Fruit fly (Drosophila melanogaster): ENCODE data around the gene cdi.

DNA sequence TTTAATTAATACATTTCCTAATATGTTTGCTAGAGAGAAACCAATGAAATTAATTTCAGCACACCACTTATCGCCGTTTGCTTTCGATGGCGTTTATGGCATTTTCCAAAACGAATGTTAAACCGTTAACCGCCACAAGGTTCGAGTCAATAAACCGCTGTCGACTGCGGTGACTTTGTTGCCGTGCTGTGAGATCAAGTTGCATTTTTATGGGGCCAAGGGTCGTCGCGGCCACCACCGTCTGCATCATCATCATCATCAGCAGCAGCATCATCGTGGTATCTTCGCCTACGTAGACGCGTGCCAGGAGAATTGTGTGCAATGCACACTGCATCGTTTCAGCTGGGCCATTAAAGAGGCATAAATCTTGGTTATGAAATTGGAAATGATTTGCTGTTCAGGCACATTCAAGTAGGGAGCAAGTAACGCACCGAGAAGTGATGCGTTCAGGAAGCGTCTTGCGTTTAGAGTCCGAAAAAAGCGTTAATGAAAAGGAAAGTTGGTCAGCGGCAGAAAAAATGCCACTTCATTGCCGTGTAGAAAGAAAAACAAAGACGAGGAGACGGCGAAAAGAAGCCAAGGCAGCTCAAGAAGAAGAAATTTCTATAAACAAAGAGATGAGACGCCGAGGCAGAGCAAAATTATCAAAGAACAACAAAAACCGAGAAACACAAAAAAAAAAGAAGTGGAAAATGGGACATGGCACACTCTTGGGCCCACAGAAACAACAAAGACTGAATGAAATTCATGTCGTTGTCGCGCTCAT, 2.9 kb downstream of the cdi start:
- no peak for TF ChIP-seq psq (optimal IDR thresholded peaks at IDR 0.05)
- no peak for TF ChIP-seq usp (GFP tag; optimal IDR thresholded peaks at IDR 0.05)
- no peak for TF ChIP-seq Dll (optimal IDR thresholded peaks at IDR 0.05)
- TF ChIP-seq CG8478 (optimal IDR thresholded peaks at IDR 0.05): no peak

All from whole organism.